Fruit fly (Drosophila melanogaster) whole organism, embryonic: ENCODE results near the gene CG34398.

Experiments
- CG17612 ChIP-seq: fragments of 200-800 bp; sonication (Bioruptor generic); IDR thresholded peaks from 2 replicates; pipeline ENCODE4 v1.3.6; 2022; ENCODE audit warnings: missing biosample characterization, missing genetic modification characterization
- CG3726 ChIP-seq: fragments of 200-800 bp; sonication (Bioruptor generic); IDR thresholded peaks from 3 replicates; pipeline ENCODE4, ENCODE4 v1.3.6; 2022; ENCODE audit warnings: missing biosample characterization, missing genetic modification characterization
- dmrt11E ChIP-seq: fragments of 200-800 bp; sonication (Bioruptor generic); optimal IDR thresholded peaks from 3 replicates; lab custom pipeline; 2018; ENCODE audit warnings: missing biosample characterization, mild to moderate bottlenecking, missing genetic modification characterization, moderate library complexity

DNA sequence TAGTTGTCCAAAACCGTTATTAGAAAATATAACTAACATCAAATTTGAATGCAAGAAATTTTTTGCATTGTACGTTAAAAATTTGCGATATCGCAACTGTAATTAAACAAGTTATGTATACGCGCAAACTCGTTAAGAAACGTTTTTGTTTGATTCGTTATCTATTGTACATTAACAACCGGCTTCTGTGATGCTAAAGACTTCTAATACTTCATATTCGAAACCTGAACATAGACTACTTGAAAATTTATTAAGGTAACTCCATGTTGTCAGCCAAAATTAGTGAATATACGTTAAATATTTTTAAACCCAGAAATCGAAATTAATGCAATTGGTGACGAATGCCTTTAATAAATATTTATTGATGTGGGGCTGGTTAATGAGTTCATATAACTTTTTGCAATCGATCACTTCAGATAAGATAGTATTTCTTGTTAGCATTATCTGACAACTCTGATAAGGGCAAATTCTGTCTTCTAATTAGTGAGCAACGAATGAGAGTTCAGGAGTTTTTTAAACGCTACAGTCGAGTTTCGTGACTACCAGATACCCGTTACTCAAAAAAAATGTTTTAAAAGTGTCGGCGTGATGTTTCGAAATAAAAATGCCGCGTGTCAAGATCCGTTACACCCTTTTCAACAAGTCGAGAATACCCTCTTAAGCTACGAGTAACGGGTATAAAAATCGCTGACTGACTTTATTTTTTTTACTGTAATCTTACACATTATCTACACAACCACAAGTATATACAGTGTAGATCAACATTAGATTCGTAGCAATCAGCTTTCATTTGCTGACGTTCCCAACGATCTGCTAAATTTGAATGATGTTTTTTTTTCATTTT lies 53.8 kb downstream of the CG34398 start:
- TF ChIP-seq dmrt11E (tag; lab: Kevin White, UChicago) (peak; percentile 6), CG17612 (no peak), CG3726 (GFP tag; lab: Robert Waterston, UW) (no peak)
